Worm (Caenorhabditis elegans): ENCODE measurements around the gene T28A11.22.

Gene T28A11.22

ce11 chrV:3260075-3260474 lies 2.7 kb downstream of the T28A11.22 start, which contains the start of gene srbc-5:
Gene srbc-5, plus strand, starts transcription at chrV:3260375.
- no peak for TF ChIP-seq jun-1 (tag; optimal IDR thresholded peaks at IDR 0.05)
- no peak for TF ChIP-seq ceh-16 (tag; optimal IDR thresholded peaks at IDR 0.05)
- no peak for TF ChIP-seq nhr-23 (tag; optimal IDR thresholded peaks at IDR 0.05)
- no peak for TF ChIP-seq sea-2 (GFP tag; optimal IDR thresholded peaks at IDR 0.05)
- TF ChIP-seq nhr-43 (tag; optimal IDR thresholded peaks at IDR 0.05; ENCODE audit: poor library complexity, severe bottlenecking) = no peak
- TF ChIP-seq aly-2 (tag; optimal IDR thresholded peaks at IDR 0.05) = no peak
- TF ChIP-seq tbx-2 (tag; optimal IDR thresholded peaks at IDR 0.05) = no peak

DNA sequence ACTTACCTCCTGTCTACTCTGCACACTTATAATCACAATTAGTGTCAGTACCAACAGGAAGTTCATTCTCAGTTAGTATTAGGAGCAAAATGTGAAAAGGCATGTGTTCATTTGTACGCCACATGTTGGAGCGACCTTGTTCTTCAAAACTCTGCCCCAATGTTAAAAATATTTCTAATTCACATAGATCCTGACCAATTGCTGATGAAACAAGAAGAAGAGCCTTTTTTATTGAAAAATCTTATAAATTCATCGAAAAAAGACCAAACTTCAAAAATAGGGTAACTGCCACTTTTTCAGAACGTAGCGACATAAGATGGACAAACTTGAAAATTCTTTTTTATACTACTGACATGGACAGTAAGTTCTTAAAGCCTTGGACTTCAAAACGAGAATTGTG lies 8.8 kb downstream of the T28A11.22 start, which contains the start of gene T28A11.17:
Gene T28A11.17 (minus strand): TSS at position 101 of the 400 bp plus-strand sequence.
- TF ChIP-seq ceh-16 (tag; optimal IDR thresholded peaks at IDR 0.05) (no peak), unc-62 (GFP tag; optimal IDR thresholded peaks at IDR 0.05) (no peak), ama-1 (optimal IDR thresholded peaks at IDR 0.05) (no peak), sea-2 (GFP tag; optimal IDR thresholded peaks at IDR 0.05) (no peak), skn-1 (tag; optimal IDR thresholded peaks at IDR 0.05) (no peak), lin-15B (tag; optimal IDR thresholded peaks at IDR 0.05) (no peak), ztf-11 (tag; optimal IDR thresholded peaks at IDR 0.05) (no peak), nhr-77 (tag; optimal IDR thresholded peaks at IDR 0.05) (no peak), lsy-12 (tag; optimal IDR thresholded peaks at IDR 0.05) (no peak), eor-1 (tag; optimal IDR thresholded peaks at IDR 0.05) (no peak), ztf-4 (tag; optimal IDR thresholded peaks at IDR 0.05) (no peak), nhr-25 (tag; optimal IDR thresholded peaks at IDR 0.05) (no peak), ceh-28 (tag; optimal IDR thresholded peaks at IDR 0.05) (no peak), elt-1 (tag; optimal IDR thresholded peaks at IDR 0.05) (no peak), egl-5 (tag; optimal IDR thresholded peaks at IDR 0.05) (no peak), R02D3.7 (tag; optimal IDR thresholded peaks at IDR 0.05) (no peak)

DNA sequence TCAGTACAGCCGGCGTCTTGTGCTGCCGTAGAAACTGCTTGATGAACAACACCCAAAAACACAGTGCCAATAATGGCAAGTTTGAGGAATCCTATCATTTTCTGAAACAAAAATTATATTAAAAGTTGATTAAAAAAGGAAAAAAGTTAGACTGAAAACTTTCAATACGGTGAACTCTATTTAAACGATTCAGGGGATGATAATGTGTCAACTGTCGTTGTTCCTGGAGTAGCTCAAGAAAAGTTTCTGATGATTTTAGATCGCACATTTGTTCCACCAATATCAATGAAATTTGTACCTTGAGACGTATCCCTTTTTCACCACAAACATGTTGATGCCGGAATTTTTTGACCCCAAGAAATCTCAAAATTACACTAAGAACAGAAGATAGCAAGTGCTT lies 10.6 kb downstream of the T28A11.22 start, which contains the start of gene T28A11.18:
Gene T28A11.18 (minus strand): TSS at position 101 of the 400 bp plus-strand sequence.
- no peak for TF ChIP-seq nhr-12 (tag; optimal IDR thresholded peaks at IDR 0.05)
- no peak for TF ChIP-seq unc-62 (GFP tag; optimal IDR thresholded peaks at IDR 0.05)
- TF ChIP-seq nhr-28 (tag; optimal IDR thresholded peaks at IDR 0.05) = no peak
- no peak for TF ChIP-seq ama-1 (optimal IDR thresholded peaks at IDR 0.05)
- TF ChIP-seq elt-3 (tag; optimal IDR thresholded peaks at IDR 0.05) = no peak
- TF ChIP-seq ZK546.5 (tag; optimal IDR thresholded peaks at IDR 0.05) = no peak
- no peak for TF ChIP-seq pqm-1 (tag; optimal IDR thresholded peaks at IDR 0.05)
- no peak for TF ChIP-seq egl-27 (tag; optimal IDR thresholded peaks at IDR 0.05)
- no peak for TF ChIP-seq nhr-237 (tag; optimal IDR thresholded peaks at IDR 0.05)
- no peak for TF ChIP-seq daf-12 (tag; optimal IDR thresholded peaks at IDR 0.05)
- no peak for TF ChIP-seq ztf-4 (tag; optimal IDR thresholded peaks at IDR 0.05)
- no peak for TF ChIP-seq fos-1 (tag; optimal IDR thresholded peaks at IDR 0.05)
- TF ChIP-seq aly-2 (tag; optimal IDR thresholded peaks at IDR 0.05) = no peak
- TF ChIP-seq R02D3.7 (tag; optimal IDR thresholded peaks at IDR 0.05) = no peak
- TF ChIP-seq nhr-67 (tag; optimal IDR thresholded peaks at IDR 0.05) = no peak
- TF ChIP-seq ceh-16 (tag; optimal IDR thresholded peaks at IDR 0.05) = no peak
- TF ChIP-seq elt-2 (tag; optimal IDR thresholded peaks at IDR 0.05) = no peak
- no peak for TF ChIP-seq jun-1 (tag; optimal IDR thresholded peaks at IDR 0.05)
- TF ChIP-seq mml-1 (tag; optimal IDR thresholded peaks at IDR 0.05) = no peak
- TF ChIP-seq ceh-82 (tag; optimal IDR thresholded peaks at IDR 0.05) = no peak

DNA sequence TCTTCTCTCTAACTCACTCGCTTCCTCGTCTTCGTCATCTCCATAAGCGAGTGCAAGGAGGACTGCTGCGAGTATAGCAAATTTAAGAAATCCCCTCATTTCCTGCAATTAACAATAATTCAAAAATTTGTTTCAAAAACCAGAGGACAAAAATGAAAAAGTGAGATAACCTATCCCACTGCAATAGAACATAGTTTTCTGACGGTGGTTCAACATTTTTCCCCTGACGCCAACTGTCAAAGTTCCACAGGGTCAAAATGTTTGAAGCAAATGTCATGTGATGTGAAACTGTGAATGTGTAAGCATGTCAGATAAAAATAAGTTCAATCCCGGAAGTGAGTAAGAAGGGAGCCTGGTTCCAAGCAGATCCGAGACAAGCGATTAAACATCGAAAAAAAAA lies 12.0 kb downstream of the T28A11.22 start, which contains the start of gene T28A11.19:
Gene T28A11.19 (minus strand): TSS at position 108 of the 400 bp plus-strand sequence.
- TF ChIP-seq ceh-28 (tag; optimal IDR thresholded peaks at IDR 0.05) = no peak
- TF ChIP-seq mml-1 (tag; optimal IDR thresholded peaks at IDR 0.05) = no peak
- TF ChIP-seq nhr-12 (tag; optimal IDR thresholded peaks at IDR 0.05) = no peak
- no peak for TF ChIP-seq lin-15B (tag; optimal IDR thresholded peaks at IDR 0.05)
- TF ChIP-seq tbx-2 (tag; optimal IDR thresholded peaks at IDR 0.05) = no peak
- no peak for TF ChIP-seq pqm-1 (tag; optimal IDR thresholded peaks at IDR 0.05)
- no peak for TF ChIP-seq unc-62 (GFP tag; optimal IDR thresholded peaks at IDR 0.05)
- TF ChIP-seq fos-1 (tag; optimal IDR thresholded peaks at IDR 0.05) = no peak
- no peak for TF ChIP-seq elt-1 (tag; optimal IDR thresholded peaks at IDR 0.05)
- no peak for TF ChIP-seq ztf-4 (tag; optimal IDR thresholded peaks at IDR 0.05)
- no peak for TF ChIP-seq skn-1 (tag; optimal IDR thresholded peaks at IDR 0.05)

ce11 chrV:3273156-3273555 lies 15.8 kb downstream of the T28A11.22 start, which contains the start of gene T28A11.20:
Gene T28A11.20, minus strand, starts transcription at chrV:3273256.
- TF ChIP-seq nhr-67 (tag; optimal IDR thresholded peaks at IDR 0.05) (no peak), eor-1 (tag; optimal IDR thresholded peaks at IDR 0.05) (no peak), ama-1 (optimal IDR thresholded peaks at IDR 0.05) (no peak)

Data from whole organism, L3 larva.